Worm (Caenorhabditis elegans) whole organism, young adult: ENCODE measurements around the gene aexr-1.

ENCODE experiments used
- B0035.1 ChIP-seq: sonication (generic microtip); optimal IDR thresholded peaks from 2 replicates; lab custom pipeline; 2016; ENCODE audit warnings: missing genetic modification characterization, mild to moderate bottlenecking, missing compliant biosample characterization, missing genotype, missing genetic modification reagents
- Y56A3A.18 ChIP-seq: fragments of 200-800 bp; sonication (Bioruptor generic); IDR thresholded peaks from 2 replicates; pipeline ENCODE4 v1.3.6; 2022; ENCODE audit warnings: missing genetic modification reagents, missing genetic modification characterization, missing compliant biosample characterization
- akir-1 ChIP-seq: fragments of 200-800 bp; sonication (Bioruptor generic); optimal IDR thresholded peaks from 2 replicates; lab custom pipeline; 2018; ENCODE audit warnings: mild to moderate bottlenecking, missing genetic modification characterization, moderate library complexity, missing compliant biosample characterization
- aptf-2 ChIP-seq: fragments of 200-800 bp; sonication (Bioruptor generic); conservative IDR thresholded peaks from 2 replicates; pipeline ENCODE4 v1.3.6; 2022; ENCODE audit warnings: missing genetic modification reagents, missing genetic modification characterization, missing compliant biosample characterization
- dpl-1 ChIP-seq: fragments of 150-350 bp; optimal IDR thresholded peaks from 2 replicates; lab custom pipeline; 2014; ENCODE audit warnings: missing biosample characterization, missing genetic modification reagents, missing genetic modification characterization
- efl-1 ChIP-seq: fragments of 150-350 bp; optimal IDR thresholded peaks from 2 replicates; lab custom pipeline; 2014; ENCODE audit warnings: missing biosample characterization, missing genetic modification reagents, missing genetic modification characterization
- madf-10 ChIP-seq: sonication (generic microtip); optimal IDR thresholded peaks from 2 replicates; lab custom pipeline; 2016; ENCODE audit warnings: mild to moderate bottlenecking, missing genetic modification characterization, missing compliant biosample characterization
- madf-3 ChIP-seq: fragments of 200-800 bp; sonication (Bioruptor generic); IDR thresholded peaks from 2 replicates; pipeline ENCODE4 v1.3.6; 2022; ENCODE audit warnings: missing genetic modification reagents, missing genetic modification characterization, missing compliant biosample characterization
- madf-6 ChIP-seq: fragments of 200-800 bp; sonication (Bioruptor generic); IDR thresholded peaks from 2 replicates; pipeline ENCODE4 v1.3.6; 2022; ENCODE audit warnings: missing genetic modification reagents, missing genetic modification characterization, missing compliant biosample characterization
- madf-8 ChIP-seq: fragments of 200-800 bp; sonication (Bioruptor generic); conservative IDR thresholded peaks from 2 replicates; pipeline ENCODE4 v1.3.6; 2022; ENCODE audit warnings: missing genetic modification reagents, missing genetic modification characterization, missing compliant biosample characterization
- tbp1 ChIP-seq: fragments of 200-800 bp; sonication (Bioruptor generic); optimal IDR thresholded peaks from 2 replicates; lab custom pipeline; 2018; ENCODE audit warnings: mild to moderate bottlenecking, missing genetic modification characterization, missing compliant biosample characterization
- unc-130 ChIP-seq: sonication (generic microtip); optimal IDR thresholded peaks from 2 replicates; lab custom pipeline; 2016; ENCODE audit warnings: missing genetic modification reagents, missing genetic modification characterization, missing compliant biosample characterization
- ztf-18 ChIP-seq: sonication (generic microtip); optimal IDR thresholded peaks from 2 replicates; lab custom pipeline; 2016; ENCODE audit warnings: missing genotype, mild to moderate bottlenecking, missing genetic modification characterization, missing compliant biosample characterization
- ztf-26 ChIP-seq: sonication (generic microtip); optimal IDR thresholded peaks from 2 replicates; lab custom pipeline; 2017; ENCODE audit warnings: missing genetic modification characterization, missing compliant biosample characterization

aexr-1 gene

ce11 chrX:6588495-6588894 is 46.6 kb downstream of the aexr-1 start, which contains the start of gene fbxl-4 (continued):
- TF ChIP-seq akir-1: no peak

DNA sequence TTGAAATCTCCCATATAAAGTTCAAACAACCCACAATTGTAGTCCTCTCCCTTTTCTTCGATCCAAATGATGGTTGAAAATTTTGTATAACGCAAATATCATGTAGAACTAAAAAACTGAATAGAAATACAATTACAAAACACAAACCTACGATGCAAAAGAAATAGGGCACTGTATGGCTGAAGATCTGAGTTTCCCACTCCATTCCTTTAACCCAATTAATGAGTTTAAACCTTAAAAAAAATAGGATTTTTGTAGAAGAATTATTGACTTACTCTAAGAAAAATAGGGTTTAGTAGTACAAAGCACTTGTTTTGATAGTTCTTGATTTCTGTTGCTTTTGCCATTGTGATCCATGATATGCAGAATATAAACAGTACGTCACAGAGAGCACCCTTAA is 51.7 kb downstream of the aexr-1 start:
- TF ChIP-seq madf-8 (GFP tag; lab: Robert Waterston, UW) (no peak), efl-1 (no peak), ztf-26 (tag; lab: Kevin White, UChicago) (no peak), dpl-1 (no peak), ztf-18 (no peak), B0035.1 (tag; lab: Kevin White, UChicago) (no peak), aptf-2 (GFP tag; lab: Robert Waterston, UW) (no peak), tbp1 (no peak), madf-10 (tag; lab: Kevin White, UChicago) (no peak), madf-6 (no peak), Y56A3A.18 (GFP tag; lab: Robert Waterston, UW) (no peak), madf-3 (GFP tag; lab: Robert Waterston, UW) (no peak), unc-130 (GFP tag; lab: Kevin White, UChicago) (no peak)
